Worm (Caenorhabditis elegans) whole organism, L3 larva: Measurements from ENCODE around the gene F16H6.4.

Experiments used
- R02D3.7 ChIP-seq: fragments of 150-350 bp; optimal IDR thresholded peaks from 2 replicates; lab custom pipeline; 2014; ENCODE audit warnings: missing biosample characterization, missing genetic modification characterization
- ceh-16 ChIP-seq: sonication (generic microtip); optimal IDR thresholded peaks from 2 replicates; lab custom pipeline; 2017; ENCODE audit warnings: missing biosample characterization, missing genetic modification characterization
- elt-1 ChIP-seq: fragments of 150-350 bp; optimal IDR thresholded peaks from 2 replicates; lab custom pipeline; 2014; ENCODE audit warnings: missing biosample characterization, missing genetic modification characterization
- elt-3 ChIP-seq, 3 experiments: fragments of 150-350 bp in 1 of 3; sonication (generic microtip) in 2 of 3; optimal IDR thresholded peaks; 2 replicates in 2 of 3; 4 replicates in 1 of 3; lab custom pipeline; 2014 to 2017; ENCODE audit warnings: missing biosample characterization in 3 of 3, missing genetic modification characterization in 3 of 3
- fkh-10 ChIP-seq: sonication (generic microtip); optimal IDR thresholded peaks from 2 replicates; lab custom pipeline; 2017; ENCODE audit warnings: missing biosample characterization, missing genetic modification reagents, missing genetic modification characterization
- fos-1 ChIP-seq: fragments of 150-350 bp; optimal IDR thresholded peaks from 2 replicates; lab custom pipeline; 2014; ENCODE audit warnings: missing biosample characterization, missing genetic modification characterization
- lin-39 ChIP-seq: fragments of 150-350 bp; optimal IDR thresholded peaks from 2 replicates; lab custom pipeline; 2018; ENCODE audit warnings: missing biosample characterization, missing genetic modification reagents, missing genetic modification characterization
- nfya-1 ChIP-seq: sonication (generic microtip); optimal IDR thresholded peaks from 2 replicates; lab custom pipeline; 2017; ENCODE audit warnings: missing genetic modification characterization, mild to moderate bottlenecking, missing compliant biosample characterization, antibody characterized with exemption, moderate library complexity; ENCODE audit not compliant: insufficient read depth
- nhr-25 ChIP-seq: sonication (generic microtip); optimal IDR thresholded peaks from 2 replicates; lab custom pipeline; 2017; ENCODE audit warnings: missing biosample characterization, missing genetic modification characterization
- nhr-43 ChIP-seq: sonication (generic microtip); optimal IDR thresholded peaks from 2 replicates; lab custom pipeline; 2016; ENCODE audit warnings: mild to moderate bottlenecking, missing genetic modification characterization, missing compliant biosample characterization; ENCODE audit not compliant: poor library complexity, severe bottlenecking
- nhr-76 ChIP-seq: fragments of 150-350 bp; sonication (generic microtip); optimal IDR thresholded peaks from 5 replicates; lab custom pipeline; 2014; ENCODE audit warnings: missing biosample characterization, missing genetic modification characterization
- skn-1 ChIP-seq: fragments of 150-350 bp; optimal IDR thresholded peaks from 2 replicates; lab custom pipeline; 2014; ENCODE audit warnings: missing biosample characterization, missing genetic modification characterization
- unc-39 ChIP-seq: sonication (generic microtip); optimal IDR thresholded peaks from 4 replicates; lab custom pipeline; 2017; ENCODE audit warnings: missing biosample characterization, missing genetic modification characterization

ce11 chrV:18253494-18253893 is 55.0 kb downstream of the F16H6.4 start, which contains the start of gene R10E8.2:
- TF ChIP-seq ceh-16 (tag; lab: Kevin White, UChicago), result no peak
- TF ChIP-seq nfya-1 (tag; lab: Kevin White, UChicago), result no peak
- TF ChIP-seq nhr-76 (tag; lab: Kevin White, UChicago), result no peak
- TF ChIP-seq lin-39, result no peak
- TF ChIP-seq nhr-25, result no peak
- no peak for TF ChIP-seq unc-39 (tag; lab: Kevin White, UChicago)
- no peak for TF ChIP-seq elt-1 (tag; lab: Kevin White, UChicago)
- no peak for TF ChIP-seq nhr-43 (tag; lab: Kevin White, UChicago)
- no peak for TF ChIP-seq skn-1 (tag; lab: Kevin White, UChicago)
- TF ChIP-seq fos-1 (tag; lab: Kevin White, UChicago), result no peak
- no peak for TF ChIP-seq fkh-10 (GFP tag; lab: Kevin White, UChicago)
- no peak for TF ChIP-seq R02D3.7 (tag; lab: Kevin White, UChicago)
- TF ChIP-seq elt-3 (tag; optimal IDR thresholded peaks at IDR 0.05; lab: Kevin White, UChicago), result no peak
